Worm (Caenorhabditis elegans): Measurements from ENCODE around the gene C32A9.1.

ce11 chrX:10208481-10208880 is 51.5 kb downstream of the C32A9.1 start:
- TF ChIP-seq him-1 (tag; optimal IDR thresholded peaks at IDR 0.05) (no peak), W03F9.2 (tag; optimal IDR thresholded peaks at IDR 0.05) (no peak)
